Worm (Caenorhabditis elegans) whole organism, L4 larva: ENCODE measurements around the gene cdc-37.

Experiments
- F37D6.2 ChIP-seq: sonication (generic microtip); optimal IDR thresholded peaks from 2 replicates; lab custom pipeline; 2016; ENCODE audit warnings: mild to moderate bottlenecking, missing genetic modification characterization, missing compliant biosample characterization
- F49E8.2 ChIP-seq: sonication (generic microtip); optimal IDR thresholded peaks from 2 replicates; lab custom pipeline; 2016; ENCODE audit warnings: missing compliant biosample characterization, mild to moderate bottlenecking, missing genetic modification characterization, borderline replicate concordance
- ZK546.5 ChIP-seq, 2 experiments: sonication (generic microtip); optimal IDR thresholded peaks; 2 replicates each; lab custom pipeline; 2017; ENCODE audit warnings: missing biosample characterization in 2 of 2, missing genetic modification characterization in 2 of 2
- aly-2 ChIP-seq: sonication (generic microtip); optimal IDR thresholded peaks from 2 replicates; lab custom pipeline; 2018; ENCODE audit warnings: missing biosample characterization, missing genetic modification characterization
- arid-1 ChIP-seq: fragments of 200-800 bp; sonication (Bioruptor generic); conservative IDR thresholded peaks from 2 replicates; pipeline ENCODE4 v1.3.6; 2022; ENCODE audit warnings: missing genetic modification reagents, missing genetic modification characterization, missing compliant biosample characterization
- ceh-28 ChIP-seq: fragments of 150-350 bp; optimal IDR thresholded peaks from 2 replicates; lab custom pipeline; 2014; ENCODE audit warnings: missing biosample characterization, missing genetic modification reagents, missing genetic modification characterization
- ceh-44 ChIP-seq: fragments of 200-800 bp; sonication (Bioruptor generic); IDR thresholded peaks from 2 replicates; pipeline ENCODE4 v1.3.6; 2022; ENCODE audit warnings: missing genetic modification reagents, missing genetic modification characterization, missing compliant biosample characterization
- ces-1 ChIP-seq: fragments of 150-350 bp; sonication (generic microtip); optimal IDR thresholded peaks from 4 replicates; lab custom pipeline; 2014; ENCODE audit warnings: missing biosample characterization, missing genetic modification reagents, missing genetic modification characterization
- cey-2 ChIP-seq: sonication (generic microtip); optimal IDR thresholded peaks from 3 replicates; lab custom pipeline; 2017; ENCODE audit warnings: missing genetic modification characterization, mild to moderate bottlenecking, missing compliant biosample characterization, antibody characterized with exemption, borderline replicate concordance; ENCODE audit not compliant: insufficient read depth
- daf-12 ChIP-seq: fragments of 150-350 bp; optimal IDR thresholded peaks from 2 replicates; lab custom pipeline; 2014; ENCODE audit warnings: missing biosample characterization, missing genetic modification reagents, missing genetic modification characterization
- daf-16 ChIP-seq, 3 experiments: sonication (generic microtip); optimal IDR thresholded peaks; 2 replicates each; lab custom pipeline; 2016 to 2017; ENCODE audit warnings: missing genetic modification characterization in 3 of 3, missing genetic modification reagents in 3 of 3, mild to moderate bottlenecking in 2 of 3, missing compliant biosample characterization in 2 of 3, missing biosample characterization in 1 of 3, moderate library complexity in 1 of 3
- daf-19 ChIP-seq: fragments of 200-800 bp; sonication (Bioruptor generic); conservative IDR thresholded peaks from 2 replicates; pipeline ENCODE4 v1.3.6; 2022; ENCODE audit warnings: missing genetic modification characterization, missing compliant biosample characterization
- daf-8 ChIP-seq: fragments of 200-800 bp; sonication (Bioruptor generic); IDR thresholded peaks from 2 replicates; pipeline ENCODE4 v1.3.6; 2022; ENCODE audit warnings: missing genetic modification characterization, missing compliant biosample characterization
- dmd-8 ChIP-seq: fragments of 200-800 bp; sonication (Bioruptor generic); IDR thresholded peaks from 2 replicates; pipeline ENCODE4 v1.3.6; 2022; ENCODE audit warnings: missing genetic modification characterization, missing compliant biosample characterization
- dmd-9 ChIP-seq: fragments of 200-800 bp; sonication (Bioruptor generic); IDR thresholded peaks from 2 replicates; pipeline ENCODE4 v1.3.6; 2022; ENCODE audit warnings: missing genetic modification reagents, missing genetic modification characterization, missing compliant biosample characterization
- duxl-1 ChIP-seq: sonication (generic microtip); optimal IDR thresholded peaks from 2 replicates; lab custom pipeline; 2016; ENCODE audit warnings: mild to moderate bottlenecking, missing genetic modification characterization, moderate library complexity, missing compliant biosample characterization; ENCODE audit not compliant: poor library complexity
- egl-43 ChIP-seq: fragments of 200-800 bp; sonication (Bioruptor generic); IDR thresholded peaks from 2 replicates; pipeline ENCODE4 v1.3.6; 2022; ENCODE audit warnings: missing genetic modification reagents, missing genetic modification characterization, missing compliant biosample characterization
- gei-8 ChIP-seq: fragments of 200-800 bp; sonication (Bioruptor generic); optimal IDR thresholded peaks from 2 replicates; lab custom pipeline; 2018; ENCODE audit warnings: mild to moderate bottlenecking, missing genetic modification characterization, missing compliant biosample characterization
- lin-1 ChIP-seq: fragments of 200-800 bp; sonication (Bioruptor generic); IDR thresholded peaks from 2 replicates; pipeline ENCODE4 v1.3.6; 2022; ENCODE audit warnings: missing genetic modification reagents, missing genetic modification characterization, missing compliant biosample characterization
- lin-15B ChIP-seq: fragments of 150-350 bp; sonication (generic microtip); optimal IDR thresholded peaks from 3 replicates; lab custom pipeline; 2014; ENCODE audit warnings: missing biosample characterization, missing genetic modification characterization
- lin-38 ChIP-seq: fragments of 200-800 bp; sonication (Bioruptor generic); IDR thresholded peaks from 2 replicates; pipeline ENCODE4 v1.3.6; 2022; ENCODE audit warnings: missing genetic modification reagents, missing genetic modification characterization, missing compliant biosample characterization
- mdl-1 ChIP-seq, 2 experiments: fragments of 150-350 bp in 1 of 2; sonication (generic microtip) in 1 of 2; optimal IDR thresholded peaks; 2 replicates each; lab custom pipeline; 2014 to 2017; ENCODE audit warnings: missing biosample characterization in 2 of 2, missing genetic modification characterization in 2 of 2
- mdt-29 ChIP-seq: fragments of 200-800 bp; sonication (Bioruptor generic); IDR thresholded peaks from 2 replicates; pipeline ENCODE4 v1.3.6; 2022; ENCODE audit warnings: missing genetic modification reagents, missing genetic modification characterization, missing compliant biosample characterization
- mep-1 ChIP-seq: fragments of 150-350 bp; sonication (generic microtip); optimal IDR thresholded peaks from 3 replicates; lab custom pipeline; 2014; ENCODE audit warnings: missing biosample characterization, missing genetic modification characterization
- mes-2 ChIP-seq: sonication (generic microtip); optimal IDR thresholded peaks from 2 replicates; lab custom pipeline; 2016; ENCODE audit warnings: missing genotype, mild to moderate bottlenecking, missing genetic modification characterization, missing compliant biosample characterization; ENCODE audit not compliant: poor library complexity, severe bottlenecking
- mxl-3 ChIP-seq: fragments of 200-800 bp; sonication (Bioruptor generic); optimal IDR thresholded peaks from 2 replicates; lab custom pipeline; 2018; ENCODE audit warnings: mild to moderate bottlenecking, missing genetic modification characterization, missing compliant biosample characterization
- nhr-10 ChIP-seq: fragments of 150-350 bp; optimal IDR thresholded peaks from 2 replicates; lab custom pipeline; 2014; ENCODE audit warnings: missing biosample characterization, missing genetic modification characterization
- nhr-102 ChIP-seq: sonication (generic microtip); optimal IDR thresholded peaks from 2 replicates; lab custom pipeline; 2016; ENCODE audit warnings: mild to moderate bottlenecking, missing genetic modification characterization, moderate library complexity, missing compliant biosample characterization
- nhr-11 ChIP-seq: fragments of 150-350 bp; optimal IDR thresholded peaks from 2 replicates; lab custom pipeline; 2014; ENCODE audit warnings: missing biosample characterization, missing genetic modification characterization
- nhr-28 ChIP-seq: fragments of 150-350 bp; optimal IDR thresholded peaks from 2 replicates; lab custom pipeline; 2014; ENCODE audit warnings: missing biosample characterization, missing genetic modification characterization
- nhr-42 ChIP-seq: fragments of 200-800 bp; sonication (Bioruptor generic); IDR thresholded peaks from 2 replicates; pipeline ENCODE4 v1.3.6; 2022; ENCODE audit warnings: missing genetic modification characterization, missing compliant biosample characterization
- nhr-76 ChIP-seq: fragments of 150-350 bp; optimal IDR thresholded peaks from 2 replicates; lab custom pipeline; 2014; ENCODE audit warnings: missing biosample characterization, missing genetic modification characterization
- php-3 ChIP-seq: fragments of 200-800 bp; sonication (Bioruptor generic); IDR thresholded peaks from 2 replicates; pipeline ENCODE4 v1.3.6; 2022; ENCODE audit warnings: missing genetic modification reagents, missing genetic modification characterization, missing compliant biosample characterization
- saeg-2 ChIP-seq: fragments of 200-800 bp; sonication (Bioruptor generic); IDR thresholded peaks from 2 replicates; pipeline ENCODE4 v1.3.6; 2022; ENCODE audit warnings: missing genetic modification reagents, missing genetic modification characterization, missing compliant biosample characterization
- sdz-12 ChIP-seq: fragments of 200-800 bp; sonication (Bioruptor generic); optimal IDR thresholded peaks from 2 replicates; lab custom pipeline; 2018; ENCODE audit warnings: mild to moderate bottlenecking, missing genetic modification characterization, missing compliant biosample characterization
- set-16 ChIP-seq: fragments of 200-800 bp; sonication (Bioruptor generic); IDR thresholded peaks from 2 replicates; pipeline ENCODE4 v1.3.6; 2022; ENCODE audit warnings: missing genetic modification reagents, missing genetic modification characterization, missing compliant biosample characterization
- snpc-1.2 ChIP-seq: fragments of 200-800 bp; sonication (Bioruptor generic); IDR thresholded peaks from 2 replicates; pipeline ENCODE4 v1.3.6; 2022; ENCODE audit warnings: missing genetic modification reagents, missing genetic modification characterization, missing compliant biosample characterization
- spr-1 ChIP-seq: sonication (generic microtip); optimal IDR thresholded peaks from 2 replicates; lab custom pipeline; 2016; ENCODE audit warnings: mild to moderate bottlenecking, missing genetic modification characterization, missing compliant biosample characterization
- unc-130 ChIP-seq: sonication (generic microtip); optimal IDR thresholded peaks from 2 replicates; lab custom pipeline; 2016; ENCODE audit warnings: missing genetic modification reagents, missing genetic modification characterization, missing compliant biosample characterization
- unc-62 ChIP-seq, 3 experiments: fragments of 150-350 bp in 1 of 3; sonication (generic microtip); optimal IDR thresholded peaks in 2 of 3; peaks in 1 of 3; 1 replicate in 1 of 3; 2 replicates in 2 of 3; lab custom pipeline; 2014 to 2017; ENCODE audit warnings: missing biosample characterization in 3 of 3, missing genetic modification characterization in 3 of 3, missing genetic modification reagents in 3 of 3, missing genotype in 1 of 3
- zag-1 ChIP-seq: fragments of 150-350 bp; optimal IDR thresholded peaks from 2 replicates; lab custom pipeline; 2014; ENCODE audit warnings: missing biosample characterization, missing genetic modification characterization
- zip-11 ChIP-seq: fragments of 200-800 bp; sonication (Bioruptor generic); IDR thresholded peaks from 2 replicates; pipeline ENCODE4 v1.3.6; 2022; ENCODE audit warnings: missing genetic modification characterization, missing compliant biosample characterization

Gene cdc-37

DNA sequence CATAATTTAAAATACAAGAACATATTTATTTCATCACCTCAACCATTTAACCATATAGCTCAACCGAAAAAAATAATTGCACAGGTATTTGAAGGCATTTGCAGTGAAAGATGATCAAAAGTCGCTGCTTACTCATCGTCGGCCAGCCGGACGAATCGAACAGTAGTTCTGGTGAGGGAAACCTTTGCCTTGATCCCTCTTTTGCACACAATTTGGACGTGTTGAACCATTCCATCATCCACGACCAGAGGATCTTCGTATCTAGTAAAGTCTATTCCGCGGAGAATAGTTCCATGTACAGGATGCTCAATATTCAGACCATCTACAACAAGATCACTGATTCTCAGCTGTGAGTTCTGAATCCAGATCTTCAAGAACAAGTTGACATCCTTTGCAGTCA, 1.6 kb upstream of the cdc-37 start:
- TF ChIP-seq zag-1 (tag; lab: Kevin White, UChicago) = no peak
- TF ChIP-seq dmd-8 (GFP tag; lab: Robert Waterston, UW) = peak; percentile 63; the same call in 1 of the 2 replicates
- TF ChIP-seq snpc-1.2 = 0 out of 2 replicates have a peak, but pooled peaks have one; percentile 39
- TF ChIP-seq spr-1 (tag; lab: Kevin White, UChicago) = no peak
- peak; percentile 41 for TF ChIP-seq lin-38 (GFP tag; lab: Robert Waterston, UW)
- no peak for TF ChIP-seq ceh-44 (GFP tag; lab: Robert Waterston, UW)
- TF ChIP-seq egl-43 (GFP tag; lab: Robert Waterston, UW) = no peak
- peak; percentile 24 for TF ChIP-seq duxl-1
- no peak for TF ChIP-seq daf-12
- no peak for TF ChIP-seq aly-2 (tag; lab: Kevin White, UChicago)
- TF ChIP-seq ceh-28 (tag; lab: Kevin White, UChicago) = no peak
- TF ChIP-seq mdl-1 (tag; optimal IDR thresholded peaks at IDR 0.05; lab: Kevin White, UChicago) = no peak
- TF ChIP-seq F49E8.2 (tag; lab: Kevin White, UChicago) = peak; percentile 46
- TF ChIP-seq lin-15B (tag; lab: Kevin White, UChicago) = no peak
- no peak for TF ChIP-seq mes-2
- TF ChIP-seq mxl-3 (GFP tag; lab: Kevin White, UChicago) = no peak
- TF ChIP-seq saeg-2 (GFP tag; lab: Robert Waterston, UW) = no peak
- no peak for TF ChIP-seq F37D6.2 (tag; lab: Kevin White, UChicago)
- no peak for TF ChIP-seq sdz-12 (GFP tag; lab: Kevin White, UChicago)
- TF ChIP-seq ZK546.5 (tag; optimal IDR thresholded peaks at IDR 0.05; lab: Kevin White, UChicago) = no peak
- no peak for TF ChIP-seq mep-1 (tag; lab: Kevin White, UChicago)
- TF ChIP-seq, all 104 proteins: peak for 5

DNA sequence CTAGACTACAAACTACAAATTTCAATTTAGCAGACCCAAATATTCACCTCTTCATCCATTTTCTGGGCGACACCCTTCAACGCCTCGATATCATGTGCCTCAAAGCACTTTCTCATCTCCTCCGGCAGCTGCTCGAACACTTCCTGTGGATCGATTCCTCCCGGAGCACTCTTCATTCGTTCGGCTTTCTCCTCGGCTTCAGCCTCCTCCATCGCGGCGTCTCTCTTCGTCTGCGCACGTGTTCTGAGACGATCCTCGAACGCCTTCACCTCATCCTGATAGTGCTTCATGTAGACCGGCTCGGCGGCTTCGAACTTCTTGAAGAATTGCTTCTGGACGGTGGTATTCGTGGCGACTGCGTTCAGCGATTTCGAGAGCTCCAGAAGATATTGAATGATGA, 1.6 kb downstream of the cdc-37 start:
- TF ChIP-seq arid-1 (GFP tag; lab: Robert Waterston, UW) = no peak
- no peak for TF ChIP-seq mdt-29 (GFP tag; lab: Robert Waterston, UW)
- TF ChIP-seq gei-8 = no peak
- no peak for TF ChIP-seq cey-2
- no peak for TF ChIP-seq php-3 (GFP tag; lab: Robert Waterston, UW)
- no peak for TF ChIP-seq daf-8
- no peak for TF ChIP-seq daf-16 (GFP tag; optimal IDR thresholded peaks at IDR 0.05; lab: Kevin White, UChicago)
- TF ChIP-seq daf-16 (tag; optimal IDR thresholded peaks at IDR 0.05; lab: Kevin White, UChicago) = no peak
- no peak for TF ChIP-seq nhr-11
- TF ChIP-seq snpc-1.2 = no peak
- TF ChIP-seq nhr-42 = no peak
- TF ChIP-seq daf-19 (GFP tag; lab: Robert Waterston, UW) = no peak
- no peak for TF ChIP-seq F49E8.2 (tag; lab: Kevin White, UChicago)
- no peak for TF ChIP-seq zip-11 (GFP tag; lab: Robert Waterston, UW)
- 0 out of 2 replicates have a peak, but pooled peaks have one; percentile 2 for TF ChIP-seq lin-38 (GFP tag; lab: Robert Waterston, UW)
- 0 out of 2 replicates have a peak, but pooled peaks have one; percentile 26 for TF ChIP-seq dmd-9
- TF ChIP-seq lin-1 = no peak
- no peak for TF ChIP-seq unc-130 (GFP tag; lab: Kevin White, UChicago)
- TF ChIP-seq set-16 (GFP tag; lab: Robert Waterston, UW) = peak; percentile 77
- TF ChIP-seq mes-2 = no peak
- TF ChIP-seq nhr-102 (tag; lab: Kevin White, UChicago) = no peak
- TF ChIP-seq ces-1 (GFP tag; lab: Kevin White, UChicago) = no peak
- no peak for TF ChIP-seq spr-1 (tag; lab: Kevin White, UChicago)
- TF ChIP-seq nhr-76 = no peak
- no peak for TF ChIP-seq unc-62 (GFP tag; optimal IDR thresholded peaks at IDR 0.05 in 1 of 2; lab: Kevin White, UChicago)
- TF ChIP-seq unc-62 (tag; optimal IDR thresholded peaks at IDR 0.05; lab: Kevin White, UChicago) = no peak
- no peak for TF ChIP-seq nhr-10
- no peak for TF ChIP-seq nhr-28 (tag; lab: Kevin White, UChicago)
